Worm (Caenorhabditis elegans): ENCODE results near the gene Y75B8A.19.

DNA sequence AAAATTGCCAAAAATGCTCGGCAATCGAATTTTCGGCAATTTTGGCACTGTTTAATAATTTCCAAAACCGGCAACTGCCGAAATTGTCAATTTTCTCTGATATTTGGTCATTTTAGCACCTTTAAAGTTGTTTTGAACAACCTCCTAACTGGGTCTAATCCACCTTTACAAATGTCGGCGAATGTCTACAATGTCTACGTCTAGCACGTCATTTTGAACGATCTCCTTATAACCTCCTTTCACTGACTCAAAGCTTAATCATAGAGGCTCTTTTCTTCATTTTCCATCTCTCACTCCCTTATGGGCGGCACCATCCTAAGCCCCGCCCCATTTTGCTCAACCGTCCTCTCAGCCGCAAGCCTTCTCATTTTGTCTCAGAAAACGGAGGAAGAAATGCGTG, 32.2 kb upstream of the Y75B8A.19 start, which contains the start of gene Y75B8A.44:
- TF ChIP-seq F13C5.2 (tag; optimal IDR thresholded peaks at IDR 0.05) (no peak), flt-1 (GFP tag; IDR thresholded peaks at IDR 0.05) (no peak), ceh-36 (tag; optimal IDR thresholded peaks at IDR 0.05) (no peak), scrt-1 (GFP tag; IDR thresholded peaks at IDR 0.05) (no peak), tbx-37 (GFP tag; conservative IDR thresholded peaks at IDR 0.05) (no peak), tra-4 (tag; optimal IDR thresholded peaks at IDR 0.05) (no peak), hmg-4 (GFP tag; optimal IDR thresholded peaks at IDR 0.05) (no peak), B0310.2 (tag; optimal IDR thresholded peaks at IDR 0.05) (no peak), aly-1 (tag; optimal IDR thresholded peaks at IDR 0.05) (no peak), ama-1 (optimal IDR thresholded peaks at IDR 0.05) (no peak), ceh-13 (GFP tag; optimal IDR thresholded peaks at IDR 0.05) (no peak), hnd-1 (tag; optimal IDR thresholded peaks at IDR 0.05) (no peak), pes-1 (GFP tag; IDR thresholded peaks at IDR 0.05) (no peak), hmbx-1 (tag; optimal IDR thresholded peaks at IDR 0.05) (no peak)

Data from whole organism, early embryonic.